Worm (Caenorhabditis elegans) whole organism, young adult: Measurements from ENCODE around the gene W08E12.9.
A peak's percentile ranks its signal among the peaks of the same experiment; 100 is the strongest.
"Not testable (repeated sequence)": the region's sequence is repeated elsewhere in the genome, so short reads cannot be mapped to it uniquely, and the experiment has no call there.

Source experiments
- F37B4.10 ChIP-seq: fragments of 200-800 bp; sonication (Bioruptor generic); IDR thresholded peaks from 2 replicates; pipeline ENCODE4 v1.3.6; 2022; ENCODE audit warnings: missing genetic modification characterization, missing compliant biosample characterization
- F57C9.4 ChIP-seq: sonication (generic microtip); optimal IDR thresholded peaks from 2 replicates; lab custom pipeline; 2017; ENCODE audit warnings: mild to moderate bottlenecking, missing genetic modification characterization, missing compliant biosample characterization
- K12H6.12 ChIP-seq: fragments of 200-800 bp; sonication (Bioruptor generic); optimal IDR thresholded peaks from 2 replicates; lab custom pipeline; 2018; ENCODE audit warnings: mild to moderate bottlenecking, missing genetic modification characterization, missing compliant biosample characterization
- Y67H2A.10 ChIP-seq: fragments of 200-800 bp; sonication (Bioruptor generic); conservative IDR thresholded peaks from 2 replicates; pipeline ENCODE4 v1.3.6; 2022; ENCODE audit warnings: missing genetic modification reagents, missing genetic modification characterization, missing compliant biosample characterization
- ama-1 ChIP-seq, 3 experiments: fragments of 150-350 bp in 1 of 3; sonication (generic microtip) in 2 of 3; optimal IDR thresholded peaks; 2 replicates each; lab custom pipeline; 2014 to 2018; ENCODE audit warnings: missing biosample characterization in 2 of 3, missing genetic modification characterization in 2 of 3, missing genetic modification reagents in 2 of 3
- aptf-2 ChIP-seq: fragments of 200-800 bp; sonication (Bioruptor generic); conservative IDR thresholded peaks from 2 replicates; pipeline ENCODE4 v1.3.6; 2022; ENCODE audit warnings: missing genetic modification reagents, missing genetic modification characterization, missing compliant biosample characterization
- aptf-3 ChIP-seq: fragments of 200-800 bp; sonication (Bioruptor generic); IDR thresholded peaks from 2 replicates; pipeline ENCODE4 v1.3.6; 2022; ENCODE audit warnings: missing genetic modification characterization, missing compliant biosample characterization
- cebp-1 ChIP-seq, 2 experiments: fragments of 200-800 bp in 1 of 2; sonication (Bioruptor generic) in 1 of 2; sonication (generic microtip) in 1 of 2; IDR thresholded peaks in 1 of 2; optimal IDR thresholded peaks in 1 of 2; 2 replicates each; pipeline versions ENCODE4 v1.3.6 to Lab custom; 2017 to 2022; ENCODE audit warnings: missing compliant biosample characterization in 2 of 2, missing genetic modification characterization in 2 of 2, mild to moderate bottlenecking in 1 of 2, missing genetic modification reagents in 1 of 2, moderate library complexity in 1 of 2
- ceh-100 ChIP-seq: fragments of 200-800 bp; sonication (Bioruptor generic); IDR thresholded peaks from 2 replicates; pipeline ENCODE4 v1.3.6; 2022; ENCODE audit warnings: missing genetic modification reagents, missing genetic modification characterization, missing compliant biosample characterization
- ceh-40 ChIP-seq: fragments of 200-800 bp; sonication (Bioruptor generic); IDR thresholded peaks from 2 replicates; pipeline ENCODE4 v1.3.6; 2022; ENCODE audit warnings: missing genetic modification characterization, missing compliant biosample characterization
- chd-7 ChIP-seq: sonication (generic microtip); optimal IDR thresholded peaks from 2 replicates; lab custom pipeline; 2016; ENCODE audit warnings: mild to moderate bottlenecking, missing genetic modification characterization, moderate library complexity, missing compliant biosample characterization
- die-1 ChIP-seq: sonication (generic microtip); optimal IDR thresholded peaks from 2 replicates; lab custom pipeline; 2016; ENCODE audit warnings: missing genotype, mild to moderate bottlenecking, missing genetic modification characterization, missing compliant biosample characterization
- dox-1 ChIP-seq: fragments of 200-800 bp; sonication (Bioruptor generic); IDR thresholded peaks from 2 replicates; pipeline ENCODE4 v1.3.6; 2022; ENCODE audit warnings: missing genetic modification reagents, missing genetic modification characterization, missing compliant biosample characterization
- dpl-1 ChIP-seq: fragments of 150-350 bp; optimal IDR thresholded peaks from 2 replicates; lab custom pipeline; 2014; ENCODE audit warnings: missing biosample characterization, missing genetic modification reagents, missing genetic modification characterization
- egl-44 ChIP-seq: fragments of 200-800 bp; sonication (Bioruptor generic); IDR thresholded peaks from 2 replicates; pipeline ENCODE4 v1.3.6; 2022; ENCODE audit warnings: missing genetic modification reagents, missing genetic modification characterization, missing compliant biosample characterization
- egrh-3 ChIP-seq: fragments of 200-800 bp; sonication (Bioruptor generic); IDR thresholded peaks from 2 replicates; pipeline ENCODE4 v1.3.6; 2022; ENCODE audit warnings: missing genetic modification reagents, missing genetic modification characterization, missing compliant biosample characterization
- ekl-4 ChIP-seq: fragments of 200-800 bp; sonication (Bioruptor generic); IDR thresholded peaks from 2 replicates; pipeline ENCODE4 v1.3.6; 2022; ENCODE audit warnings: missing genetic modification reagents, missing genetic modification characterization, missing compliant biosample characterization
- hlh-26 ChIP-seq: fragments of 200-800 bp; sonication (Bioruptor generic); conservative IDR thresholded peaks from 2 replicates; pipeline ENCODE4 v1.3.6; 2022; ENCODE audit warnings: missing genetic modification reagents, missing genetic modification characterization, missing compliant biosample characterization
- hrde-1 ChIP-seq: sonication (generic microtip); optimal IDR thresholded peaks from 2 replicates; lab custom pipeline; 2016; ENCODE audit warnings: missing genetic modification characterization, mild to moderate bottlenecking, missing compliant biosample characterization, moderate library complexity, missing genotype, missing genetic modification reagents, borderline replicate concordance
- lin-40 ChIP-seq: sonication (generic microtip); optimal IDR thresholded peaks from 2 replicates; lab custom pipeline; 2016; ENCODE audit warnings: missing genetic modification characterization, mild to moderate bottlenecking, missing compliant biosample characterization, missing genotype, missing genetic modification reagents
- lin-54 ChIP-seq: fragments of 200-800 bp; sonication (Bioruptor generic); optimal IDR thresholded peaks from 2 replicates; lab custom pipeline; 2018; ENCODE audit warnings: mild to moderate bottlenecking, missing genetic modification characterization, missing compliant biosample characterization
- lsl-1 ChIP-seq: fragments of 200-800 bp; sonication (Bioruptor generic); optimal IDR thresholded peaks from 2 replicates; lab custom pipeline; 2018; ENCODE audit warnings: mild to moderate bottlenecking, missing genetic modification characterization, moderate library complexity, missing compliant biosample characterization
- nfya-1 ChIP-seq: sonication (generic microtip); optimal IDR thresholded peaks from 2 replicates; lab custom pipeline; 2017; ENCODE audit warnings: antibody characterized with exemption, missing compliant biosample characterization, missing genetic modification characterization, borderline replicate concordance; ENCODE audit not compliant: insufficient read depth
- nfya-2 ChIP-seq: fragments of 200-800 bp; sonication (Bioruptor generic); IDR thresholded peaks from 2 replicates; pipeline ENCODE4 v1.3.6; 2022; ENCODE audit warnings: missing genetic modification reagents, missing genetic modification characterization, missing compliant biosample characterization
- nhr-80 ChIP-seq: sonication (generic microtip); optimal IDR thresholded peaks from 2 replicates; lab custom pipeline; 2016; ENCODE audit warnings: missing genetic modification characterization, missing compliant biosample characterization
- rpc-1 ChIP-seq, 2 experiments: fragments of 150-350 bp in 1 of 2; sonication (generic microtip) in 1 of 2; optimal IDR thresholded peaks; 2 replicates each; lab custom pipeline; 2014 to 2018; ENCODE audit warnings: missing biosample characterization in 1 of 2, missing genetic modification characterization in 1 of 2, missing genetic modification reagents in 1 of 2, missing genotype in 1 of 2
- sea-2 ChIP-seq: fragments of 200-800 bp; sonication (Bioruptor generic); IDR thresholded peaks from 2 replicates; pipeline ENCODE4 v1.3.6; 2022; ENCODE audit warnings: missing genetic modification characterization, missing compliant biosample characterization
- snpc-1.3 ChIP-seq: sonication (generic microtip); optimal IDR thresholded peaks from 2 replicates; lab custom pipeline; 2017; ENCODE audit warnings: missing genetic modification characterization, mild to moderate bottlenecking, missing compliant biosample characterization, antibody characterized with exemption, moderate library complexity, missing genotype, missing genetic modification reagents; ENCODE audit not compliant: insufficient read depth
- xnd-1 ChIP-seq: sonication (generic microtip); optimal IDR thresholded peaks from 2 replicates; lab custom pipeline; 2016; ENCODE audit warnings: missing genotype, missing genetic modification reagents, missing genetic modification characterization, missing compliant biosample characterization
- zfh-2 ChIP-seq: fragments of 200-800 bp; sonication (Bioruptor generic); conservative IDR thresholded peaks from 2 replicates; pipeline ENCODE4 v1.3.6; 2022; ENCODE audit warnings: missing genetic modification reagents, missing genetic modification characterization, missing compliant biosample characterization

The W08E12.9 gene

DNA sequence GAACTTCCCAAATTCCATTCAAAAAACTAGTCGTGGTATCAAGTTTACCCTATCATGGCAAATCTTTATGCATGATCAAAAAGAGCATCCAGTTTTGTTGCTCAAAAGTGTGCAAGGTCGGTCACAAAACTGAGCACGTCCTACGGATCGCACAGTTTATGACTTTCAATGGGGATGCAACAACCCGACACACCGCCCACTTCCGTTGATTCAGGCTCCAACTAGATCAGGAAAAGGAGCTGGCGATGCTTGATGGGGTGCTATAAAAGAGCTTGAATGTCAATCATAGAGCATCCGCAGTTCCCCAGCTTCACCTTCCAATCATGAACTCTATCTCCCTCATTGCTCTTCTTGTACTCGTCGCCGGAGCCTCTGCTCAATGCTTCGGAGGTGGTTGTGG is 1.8 kb downstream of the W08E12.9 start, which contains the start of gene W08E12.2:
Gene W08E12.2, plus strand, starts transcription at position 301 of the 400 bp plus-strand sequence.
- TF ChIP-seq ekl-4 (GFP tag; lab: Robert Waterston, UW) (no peak), nhr-80 (tag; lab: Kevin White, UChicago) (no peak), K12H6.12 (tag; lab: Kevin White, UChicago) (no peak), aptf-2 (GFP tag; lab: Robert Waterston, UW) (no peak), hlh-26 (GFP tag; lab: Robert Waterston, UW) (no peak), lsl-1 (GFP tag; lab: Kevin White, UChicago) (no peak), ceh-40 (GFP tag; lab: Robert Waterston, UW) (no peak), dpl-1 (GFP tag; lab: Kevin White, UChicago) (no peak), Y67H2A.10 (GFP tag; lab: Robert Waterston, UW) (no peak), snpc-1.3 (tag; lab: Kevin White, UChicago) (no peak), ceh-100 (no peak)

DNA sequence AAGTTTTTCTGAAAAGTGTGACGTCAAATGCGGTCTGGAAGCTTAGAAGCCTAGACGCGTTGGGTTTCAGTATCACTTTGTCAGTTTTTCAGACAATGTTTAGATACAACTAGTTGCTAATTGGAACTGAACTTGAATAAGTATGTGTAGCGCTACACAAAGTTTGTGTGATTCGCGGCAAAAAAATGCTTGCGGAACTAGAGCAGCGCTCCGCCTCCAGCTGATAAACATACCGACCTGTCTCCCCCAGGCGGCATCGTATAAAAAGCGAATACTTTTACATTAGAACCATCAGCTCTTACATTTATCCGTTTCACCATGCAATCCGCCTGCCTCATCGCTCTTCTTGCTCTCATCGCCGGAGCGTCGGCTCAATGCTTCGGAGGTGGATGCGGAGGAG is 3.7 kb downstream of the W08E12.9 start, which contains the start of gene idpp-12:
Gene idpp-12, plus strand, starts transcription at position 301 of the 400 bp plus-strand sequence.
- not testable (repeated sequence) for TF ChIP-seq Y67H2A.10 (GFP tag; lab: Robert Waterston, UW); lin-54; rpc-1 (optimal IDR thresholded peaks at IDR 0.05; lab: Kevin White, UChicago); rpc-1 (tag; optimal IDR thresholded peaks at IDR 0.05; lab: Kevin White, UChicago)

DNA sequence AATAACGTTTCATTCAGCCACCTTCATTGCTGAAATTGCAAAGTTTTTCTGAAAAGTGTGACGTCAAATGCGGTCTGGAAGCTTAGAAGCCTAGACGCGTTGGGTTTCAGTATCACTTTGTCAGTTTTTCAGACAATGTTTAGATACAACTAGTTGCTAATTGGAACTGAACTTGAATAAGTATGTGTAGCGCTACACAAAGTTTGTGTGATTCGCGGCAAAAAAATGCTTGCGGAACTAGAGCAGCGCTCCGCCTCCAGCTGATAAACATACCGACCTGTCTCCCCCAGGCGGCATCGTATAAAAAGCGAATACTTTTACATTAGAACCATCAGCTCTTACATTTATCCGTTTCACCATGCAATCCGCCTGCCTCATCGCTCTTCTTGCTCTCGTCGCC is 5.3 kb downstream of the W08E12.9 start, which contains the start of gene W08E12.4:
Gene W08E12.4, plus strand, starts transcription at position 301 of the 400 bp plus-strand sequence.
- TF ChIP-seq hrde-1 (tag; lab: Kevin White, UChicago); egl-44 (GFP tag; lab: Robert Waterston, UW); chd-7 (tag; lab: Kevin White, UChicago): not testable (repeated sequence)

DNA sequence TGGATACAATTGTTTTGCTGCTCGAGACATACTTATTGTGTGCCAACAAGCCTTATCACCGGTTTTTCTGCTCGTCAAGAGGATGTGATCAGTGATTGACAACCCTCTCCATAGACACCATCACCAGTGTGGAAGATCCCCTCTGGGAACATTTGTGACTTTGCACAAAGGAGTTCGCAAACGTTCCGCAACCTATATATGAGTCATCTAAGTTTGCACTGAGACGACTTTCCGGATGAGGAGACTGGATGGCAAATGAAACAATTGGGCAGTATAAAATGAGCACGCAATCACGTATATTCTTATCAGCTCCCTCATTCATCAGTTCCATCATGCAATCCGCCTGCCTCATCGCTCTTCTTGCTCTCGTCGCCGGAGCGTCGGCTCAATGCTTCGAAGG is 6.9 kb downstream of the W08E12.9 start, which contains the start of gene W08E12.5:
Gene W08E12.5, plus strand, starts transcription at position 301 of the 400 bp plus-strand sequence.
- TF ChIP-seq nfya-1 (tag; lab: Kevin White, UChicago): no peak

DNA sequence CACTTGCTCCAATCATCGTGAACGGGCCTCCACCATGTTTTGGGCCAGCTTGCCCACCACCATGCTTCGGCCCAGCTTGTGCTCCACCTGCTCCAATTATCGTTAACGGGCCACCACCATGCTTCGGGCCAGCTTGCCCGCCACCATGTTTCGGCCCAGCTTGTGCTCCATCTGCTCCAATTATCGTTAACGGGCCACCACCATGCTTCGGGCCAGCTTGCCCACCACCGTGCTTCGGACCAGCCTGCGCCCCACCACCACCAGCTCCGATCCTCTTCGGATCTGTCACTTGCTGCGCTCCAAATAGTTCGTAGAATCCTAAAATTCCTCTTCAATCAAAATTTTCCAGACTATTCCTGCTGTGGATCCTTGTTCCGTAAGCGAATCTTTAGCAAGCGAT is 8.1 kb downstream of the W08E12.9 start:
- no peak for TF ChIP-seq die-1
- TF ChIP-seq sea-2: 0 out of 2 replicates have a peak, but pooled peaks have one; percentile 30
- no peak for TF ChIP-seq lin-40 (tag; lab: Kevin White, UChicago)
- TF ChIP-seq hlh-26 (GFP tag; lab: Robert Waterston, UW): no peak
- TF ChIP-seq zfh-2 (GFP tag; lab: Robert Waterston, UW): peak; percentile 89
- peak; percentile 65; the same call in 1 of the 2 replicates for TF ChIP-seq egrh-3
- no peak for TF ChIP-seq F57C9.4
- TF ChIP-seq aptf-3: no peak
- TF ChIP-seq ceh-40 (GFP tag; lab: Robert Waterston, UW): 0 out of 2 replicates have a peak, but pooled peaks have one; percentile 21
- TF ChIP-seq ama-1 (optimal IDR thresholded peaks at IDR 0.05; lab: Kevin White, UChicago): no peak
- TF ChIP-seq ama-1 (GFP tag; optimal IDR thresholded peaks at IDR 0.05; lab: Kevin White, UChicago): no peak
- TF ChIP-seq xnd-1 (tag; lab: Kevin White, UChicago): no peak
- no peak for TF ChIP-seq nfya-1 (tag; lab: Kevin White, UChicago)
- TF ChIP-seq cebp-1 (GFP tag; IDR thresholded peaks at IDR 0.05; lab: Robert Waterston, UW): no peak
- no peak for TF ChIP-seq cebp-1 (tag; optimal IDR thresholded peaks at IDR 0.05; lab: Kevin White, UChicago)
- TF ChIP-seq nfya-2 (GFP tag; lab: Robert Waterston, UW): no peak
- TF ChIP-seq dox-1 (GFP tag; lab: Robert Waterston, UW): peak; percentile 23; the same call in 1 of the 2 replicates
- no peak for TF ChIP-seq F37B4.10
